Fruit fly (Drosophila melanogaster) whole organism, embryonic: ENCODE results near the gene Atx2.

Source experiments
- Adf1 ChIP-seq: fragments of 200-800 bp; sonication (Bioruptor generic); IDR thresholded peaks from 2 replicates; pipeline ENCODE4 v1.3.6; 2022; ENCODE audit warnings: missing biosample characterization, missing genetic modification characterization
- CG10654 ChIP-seq: fragments of 200-800 bp; sonication (Bioruptor generic); optimal IDR thresholded peaks from 2 replicates; lab custom pipeline; 2016; ENCODE audit warnings: missing biosample characterization, missing genetic modification characterization
- CG11398 ChIP-seq: fragments of 200-800 bp; sonication (Bioruptor generic); optimal IDR thresholded peaks from 2 replicates; lab custom pipeline; 2016; ENCODE audit warnings: missing biosample characterization, missing genetic modification characterization
- CG11456 ChIP-seq: fragments of 200-800 bp; sonication (Bioruptor generic); IDR thresholded peaks from 3 replicates; pipeline ENCODE4 v1.3.6; 2022; ENCODE audit warnings: missing biosample characterization, missing genetic modification characterization
- CG13775 ChIP-seq: fragments of 200-800 bp; sonication (Bioruptor generic); optimal IDR thresholded peaks from 3 replicates; lab custom pipeline; 2017; ENCODE audit warnings: missing biosample characterization, mild to moderate bottlenecking, missing genetic modification characterization
- CG15479 ChIP-seq: fragments of 200-800 bp; sonication (Bioruptor generic); optimal IDR thresholded peaks from 3 replicates; lab custom pipeline; 2019; ENCODE audit warnings: missing biosample characterization, mild to moderate bottlenecking, missing genetic modification characterization, moderate library complexity
- CG17612 ChIP-seq: fragments of 200-800 bp; sonication (Bioruptor generic); IDR thresholded peaks from 2 replicates; pipeline ENCODE4 v1.3.6; 2022; ENCODE audit warnings: missing biosample characterization, missing genetic modification characterization
- CG17912 ChIP-seq: fragments of 200-800 bp; sonication (Bioruptor generic); optimal IDR thresholded peaks from 2 replicates; lab custom pipeline; 2018; ENCODE audit warnings: missing biosample characterization, mild to moderate bottlenecking, missing genetic modification characterization
- CG1792 ChIP-seq: fragments of 200-800 bp; sonication (Bioruptor generic); optimal IDR thresholded peaks from 2 replicates; lab custom pipeline; 2016; ENCODE audit warnings: missing biosample characterization, missing genetic modification characterization
- CG18599 ChIP-seq: fragments of 200-800 bp; sonication (Bioruptor generic); optimal IDR thresholded peaks from 3 replicates; lab custom pipeline; 2017; ENCODE audit warnings: missing biosample characterization, missing genetic modification characterization, mild to moderate bottlenecking, moderate library complexity, missing genetic modification reagents
- CG2678 ChIP-seq: fragments of 200-800 bp; sonication (Bioruptor generic); optimal IDR thresholded peaks from 3 replicates; lab custom pipeline; 2019; ENCODE audit warnings: missing biosample characterization, mild to moderate bottlenecking, missing genetic modification characterization, moderate library complexity
- CG31224 ChIP-seq: fragments of 200-800 bp; sonication (Bioruptor generic); IDR thresholded peaks from 2 replicates; pipeline ENCODE4 v1.3.6; 2022; ENCODE audit warnings: missing biosample characterization, missing genetic modification characterization
- CG31365 ChIP-seq: fragments of 200-800 bp; sonication (Bioruptor generic); optimal IDR thresholded peaks from 2 replicates; lab custom pipeline; 2018; ENCODE audit warnings: missing biosample characterization, mild to moderate bottlenecking, missing genetic modification characterization
- CG4617 ChIP-seq: fragments of 200-800 bp; sonication (Bioruptor generic); optimal IDR thresholded peaks from 3 replicates; lab custom pipeline; 2016; ENCODE audit warnings: missing biosample characterization, missing genetic modification characterization, borderline replicate concordance
- CG5953 ChIP-seq: fragments of 200-800 bp; sonication (Bioruptor generic); IDR thresholded peaks from 2 replicates; pipeline ENCODE4 v1.3.6; 2022; ENCODE audit warnings: missing biosample characterization, missing genetic modification characterization
- CG7987 ChIP-seq: fragments of 200-800 bp; sonication (Bioruptor generic); optimal IDR thresholded peaks from 2 replicates; lab custom pipeline; 2018; ENCODE audit warnings: missing biosample characterization, mild to moderate bottlenecking, missing genetic modification characterization, moderate library complexity
- CG9727 ChIP-seq: fragments of 200-800 bp; sonication (Bioruptor generic); optimal IDR thresholded peaks from 3 replicates; lab custom pipeline; 2017; ENCODE audit warnings: missing biosample characterization, mild to moderate bottlenecking, missing genetic modification characterization
- Dip2 ChIP-seq: fragments of 200-800 bp; sonication (Bioruptor generic); IDR thresholded peaks from 2 replicates; pipeline ENCODE4 v1.3.6; 2022; ENCODE audit warnings: missing biosample characterization, missing genetic modification characterization
- Drgx ChIP-seq: fragments of 200-800 bp; sonication (Bioruptor generic); IDR thresholded peaks from 2 replicates; pipeline ENCODE4 v1.3.6; 2022; ENCODE audit warnings: missing biosample characterization, missing genetic modification characterization
- H15 ChIP-seq: fragments of 200-800 bp; sonication (Bioruptor generic); IDR thresholded peaks from 3 replicates; pipeline ENCODE4 v1.3.6; 2022; ENCODE audit warnings: missing biosample characterization, missing genetic modification characterization
- HLH3B ChIP-seq: fragments of 200-800 bp; sonication (Bioruptor generic); IDR thresholded peaks from 2 replicates; pipeline ENCODE4 v1.3.6; 2022; ENCODE audit warnings: missing biosample characterization, missing genetic modification characterization
- Hmx ChIP-seq: fragments of 200-800 bp; sonication (Bioruptor generic); optimal IDR thresholded peaks from 2 replicates; lab custom pipeline; 2016; ENCODE audit warnings: missing biosample characterization, missing genetic modification characterization
- Hr3 ChIP-seq: fragments of 200-800 bp; sonication (Bioruptor generic); optimal IDR thresholded peaks from 3 replicates; lab custom pipeline; 2016; ENCODE audit warnings: missing biosample characterization, missing genetic modification characterization
- Lim3 ChIP-seq: fragments of 200-800 bp; sonication (Bioruptor generic); IDR thresholded peaks from 2 replicates; pipeline ENCODE4 v1.3.6; 2022; ENCODE audit warnings: missing biosample characterization, missing genetic modification characterization
- Side ChIP-seq: fragments of 200-800 bp; sonication (Bioruptor generic); optimal IDR thresholded peaks from 2 replicates; lab custom pipeline; 2016; ENCODE audit warnings: missing biosample characterization, missing genetic modification characterization
- Six4 ChIP-seq: fragments of 200-800 bp; sonication (Bioruptor generic); optimal IDR thresholded peaks from 2 replicates; lab custom pipeline; 2016; ENCODE audit warnings: missing biosample characterization, missing genetic modification characterization
- Tbp ChIP-seq: fragments of >200 bp; optimal IDR thresholded peaks from 2 replicates; lab custom pipeline; 2018; ENCODE audit warnings: missing biosample characterization, missing genetic modification characterization
- Vsx1 ChIP-seq: fragments of 200-800 bp; sonication (Bioruptor generic); optimal IDR thresholded peaks from 2 replicates; lab custom pipeline; 2017; ENCODE audit warnings: missing biosample characterization, mild to moderate bottlenecking, missing genetic modification characterization, missing genetic modification reagents
- ab ChIP-seq: fragments of 200-800 bp; sonication (Bioruptor generic); optimal IDR thresholded peaks from 2 replicates; lab custom pipeline; 2016; ENCODE audit warnings: missing biosample characterization, missing genetic modification characterization
- ac ChIP-seq: fragments of 200-800 bp; sonication (Bioruptor generic); optimal IDR thresholded peaks from 3 replicates; lab custom pipeline; 2017; ENCODE audit warnings: missing biosample characterization, mild to moderate bottlenecking, missing genetic modification characterization
- dati ChIP-seq: fragments of 200-800 bp; sonication (Bioruptor generic); IDR thresholded peaks from 2 replicates; pipeline ENCODE4 v1.3.6; 2022; ENCODE audit warnings: missing biosample characterization, missing genetic modification characterization
- gem ChIP-seq: fragments of 200-800 bp; sonication (Bioruptor generic); optimal IDR thresholded peaks from 2 replicates; lab custom pipeline; 2019; ENCODE audit warnings: missing biosample characterization, mild to moderate bottlenecking, missing genetic modification characterization, moderate library complexity
- hbn ChIP-seq: fragments of 200-800 bp; sonication (Bioruptor generic); IDR thresholded peaks from 2 replicates; pipeline ENCODE4 v1.3.6; 2022; ENCODE audit warnings: missing biosample characterization, missing genetic modification characterization; ENCODE audit not compliant: partially characterized antibody
- hkb ChIP-seq, 2 experiments: fragments of 200-800 bp in 1 of 2; fragments of >200 bp in 1 of 2; sonication (Bioruptor generic) in 1 of 2; IDR thresholded peaks in 1 of 2; optimal IDR thresholded peaks in 1 of 2; 2 replicates each; pipeline versions ENCODE4 v1.3.6 to Lab custom; 2017 to 2022; ENCODE audit warnings: missing biosample characterization in 1 of 2, missing genetic modification characterization in 1 of 2
- hth ChIP-seq: fragments of >200 bp; optimal IDR thresholded peaks from 2 replicates; lab custom pipeline; 2017; ENCODE audit warnings: inconsistent platforms
- jumu ChIP-seq: fragments of 200-800 bp; sonication (Bioruptor generic); optimal IDR thresholded peaks from 3 replicates; lab custom pipeline; 2016; ENCODE audit warnings: missing biosample characterization, missing genetic modification characterization
- klu ChIP-seq: fragments of 200-800 bp; sonication (Bioruptor generic); IDR thresholded peaks from 2 replicates; pipeline ENCODE4 v1.3.6; 2022; ENCODE audit warnings: missing biosample characterization, missing genetic modification characterization
- lab ChIP-seq: fragments of 200-800 bp; sonication (Bioruptor generic); optimal IDR thresholded peaks from 3 replicates; lab custom pipeline; 2017; ENCODE audit warnings: missing biosample characterization, missing genetic modification characterization, mild to moderate bottlenecking, moderate library complexity, missing genetic modification reagents
- maf-S ChIP-seq: fragments of 200-800 bp; sonication (Bioruptor generic); optimal IDR thresholded peaks from 2 replicates; lab custom pipeline; 2016; ENCODE audit warnings: missing biosample characterization, missing genetic modification characterization
- nau ChIP-seq: fragments of 200-800 bp; sonication (Bioruptor generic); optimal IDR thresholded peaks from 3 replicates; lab custom pipeline; 2017; ENCODE audit warnings: missing biosample characterization, mild to moderate bottlenecking, missing genetic modification characterization, missing genetic modification reagents
- nmo ChIP-seq: fragments of 200-800 bp; sonication (Bioruptor generic); optimal IDR thresholded peaks from 2 replicates; lab custom pipeline; 2018; ENCODE audit warnings: missing biosample characterization, mild to moderate bottlenecking, missing genetic modification characterization, moderate library complexity
- p53 ChIP-seq: fragments of 200-800 bp; sonication (Bioruptor generic); optimal IDR thresholded peaks from 2 replicates; lab custom pipeline; 2016; ENCODE audit warnings: missing biosample characterization, missing genetic modification characterization
- salm ChIP-seq: fragments of 200-800 bp; sonication (Bioruptor generic); optimal IDR thresholded peaks from 2 replicates; lab custom pipeline; 2018; ENCODE audit warnings: missing biosample characterization, mild to moderate bottlenecking, missing genetic modification characterization
- sens ChIP-seq: fragments of 200-800 bp; sonication (Bioruptor generic); peaks from one replicate; lab custom pipeline; 2016; ENCODE audit warnings: missing biosample characterization, missing genetic modification characterization
- sr ChIP-seq: fragments of 200-800 bp; sonication (Bioruptor generic); IDR thresholded peaks from 3 replicates; pipeline ENCODE4 v1.3.6; 2022; ENCODE audit warnings: missing biosample characterization, missing genetic modification characterization
- tap ChIP-seq: fragments of 200-800 bp; optimal IDR thresholded peaks from 3 replicates; lab custom pipeline; 2019; ENCODE audit warnings: missing biosample characterization, mild to moderate bottlenecking, missing genetic modification characterization, moderate library complexity
- unc-4 ChIP-seq: fragments of 200-800 bp; sonication (Bioruptor generic); IDR thresholded peaks from 2 replicates; pipeline ENCODE4 v1.3.6; 2022; ENCODE audit warnings: missing biosample characterization, missing genetic modification characterization; ENCODE audit not compliant: partially characterized antibody
- vvl ChIP-seq: fragments of 200-800 bp; sonication (Bioruptor generic); IDR thresholded peaks from 2 replicates; pipeline ENCODE4 v1.3.6; 2022; ENCODE audit warnings: missing biosample characterization, missing genetic modification characterization
- zen ChIP-seq: fragments of 200-800 bp; sonication (Bioruptor generic); optimal IDR thresholded peaks from 3 replicates; lab custom pipeline; 2018; ENCODE audit warnings: missing biosample characterization, mild to moderate bottlenecking, missing genetic modification characterization, moderate library complexity
- zen2 ChIP-seq: fragments of 200-800 bp; sonication (Bioruptor generic); IDR thresholded peaks from 3 replicates; pipeline ENCODE4 v1.3.6; 2022; ENCODE audit warnings: missing biosample characterization, missing genetic modification characterization; ENCODE audit not compliant: partially characterized antibody

Atx2 gene

dm6 chr3R:15408131-15408731 is at the start of gene Atx2 (continued):
- TF ChIP-seq unc-4 (GFP tag; lab: Robert Waterston, UW) (peak; percentile 94), CG2678 (tag; lab: Kevin White, UChicago) (no peak), Dip2 (GFP tag; lab: Robert Waterston, UW) (no peak), CG4617 (GFP tag; lab: Kevin White, UChicago) (peak; percentile 97), sr (GFP tag; lab: Robert Waterston, UW) (no peak), sens (GFP tag; lab: Kevin White, UChicago) (peak; percentile 76), CG13775 (GFP tag; lab: Kevin White, UChicago) (peak; percentile 30), nau (no peak), Drgx (GFP tag; lab: Robert Waterston, UW) (no peak), H15 (no peak), CG5953 (GFP tag; lab: Robert Waterston, UW) (no peak), CG17912 (GFP tag; lab: Kevin White, UChicago) (no peak), Lim3 (no peak), CG10654 (GFP tag; lab: Kevin White, UChicago) (peak; percentile 5), jumu (GFP tag; lab: Kevin White, UChicago) (peak; percentile 57), p53 (GFP tag; lab: Kevin White, UChicago) (no peak), vvl (peak; percentile 60), zen2 (peak; percentile 87), hth (lab: Kevin White, UChicago) (no peak), CG31365 (tag; lab: Kevin White, UChicago) (no peak), maf-S (peak; percentile 10), CG18599 (GFP tag; lab: Kevin White, UChicago) (peak; percentile 37), Hmx (GFP tag; lab: Kevin White, UChicago) (no peak), nmo (GFP tag; lab: Kevin White, UChicago) (peak; percentile 69), Hr3 (GFP tag; lab: Kevin White, UChicago) (no peak), CG11398 (GFP tag; lab: Kevin White, UChicago) (no peak), CG31224 (no peak), CG9727 (no peak), hkb (optimal IDR thresholded peaks at IDR 0.05; lab: Kevin White, UChicago) (peak; percentile 3), hkb (GFP tag; IDR thresholded peaks at IDR 0.05; lab: Robert Waterston, UW) (peak; percentile 32; the same call in 1 of the 2 replicates), lab (GFP tag; lab: Kevin White, UChicago) (peak; percentile 60), Vsx1 (GFP tag; lab: Kevin White, UChicago) (no peak), gem (tag; lab: Kevin White, UChicago) (peak; percentile 9), hbn (GFP tag; lab: Robert Waterston, UW) (peak; percentile 93), CG15479 (GFP tag; lab: Kevin White, UChicago) (no peak), klu (GFP tag; lab: Robert Waterston, UW) (peak; percentile 60; the same call in 1 of the 2 replicates), CG17612 (GFP tag; lab: Robert Waterston, UW) (no peak), Tbp (no peak), HLH3B (GFP tag; lab: Robert Waterston, UW) (peak; percentile 43; the same call in 1 of the 2 replicates), ac (GFP tag; lab: Kevin White, UChicago) (no peak), dati (GFP tag; lab: Robert Waterston, UW) (no peak), ab (GFP tag; lab: Kevin White, UChicago) (no peak), salm (no peak), Adf1 (peak; percentile 42), tap (tag; lab: Kevin White, UChicago) (no peak), Side (GFP tag; lab: Kevin White, UChicago) (no peak), zen (peak; percentile 48), CG1792 (GFP tag; lab: Kevin White, UChicago) (peak; percentile 54), CG7987 (GFP tag; lab: Kevin White, UChicago) (peak; percentile 13), CG11456 (GFP tag; lab: Robert Waterston, UW) (peak; percentile 72; the same call in 1 of the 3 replicates), Six4 (GFP tag; lab: Kevin White, UChicago) (no peak)
